Fruit fly (Drosophila melanogaster): Measurements from ENCODE around the gene lic.

Gene lic

dm6 chrX:13099919-13100318, 9.0 kb downstream of the lic start (continued):
- TF ChIP-seq en (GFP tag; optimal IDR thresholded peaks at IDR 0.05) (no peak), mirr (GFP tag; optimal IDR thresholded peaks at IDR 0.05) (peak; percentile 59), pros (GFP tag; optimal IDR thresholded peaks at IDR 0.05) (no peak), gt (GFP tag; IDR thresholded peaks at IDR 0.05) (0 out of 2 replicates have a peak, but pooled peaks have one; percentile 46), CG15696 (tag; optimal IDR thresholded peaks at IDR 0.05) (peak; percentile 30), Oaz (GFP tag; IDR thresholded peaks at IDR 0.05) (peak; percentile 75), CG6175 (GFP tag; IDR thresholded peaks at IDR 0.05) (peak; percentile 77), CG31441 (GFP tag; IDR thresholded peaks at IDR 0.05) (peak; percentile 81), Nf-YB (GFP tag; optimal IDR thresholded peaks at IDR 0.05) (peak; percentile 50), CG17361 (GFP tag; IDR thresholded peaks at IDR 0.05) (peak; percentile 79), CG3065 (GFP tag; optimal IDR thresholded peaks at IDR 0.05) (no peak), B-H2 (GFP tag; optimal IDR thresholded peaks at IDR 0.05) (peak; percentile 76), nau (GFP tag; optimal IDR thresholded peaks at IDR 0.05) (peak; percentile 51), wdn (GFP tag; IDR thresholded peaks at IDR 0.05) (peak; percentile 77), Adf1 (GFP tag; IDR thresholded peaks at IDR 0.05) (peak; percentile 41; the same call in 1 of the 2 replicates), NfI (GFP tag; optimal IDR thresholded peaks at IDR 0.05) (peak; percentile 86), ATbp (GFP tag; optimal IDR thresholded peaks at IDR 0.05) (peak; percentile 66), BEAF-32 (GFP tag; optimal IDR thresholded peaks at IDR 0.05) (no peak), dati (GFP tag; IDR thresholded peaks at IDR 0.05) (peak; percentile 63), D19B (GFP tag; optimal IDR thresholded peaks at IDR 0.05) (peak; percentile 59), Lhr (GFP tag; optimal IDR thresholded peaks at IDR 0.05) (peak; percentile 3), Abd-B (GFP tag; optimal IDR thresholded peaks at IDR 0.05) (peak; percentile 78), tin (GFP tag; optimal IDR thresholded peaks at IDR 0.05) (peak; percentile 59), org-1 (GFP tag; optimal IDR thresholded peaks at IDR 0.05) (peak; percentile 67), CG15514 (GFP tag; optimal IDR thresholded peaks at IDR 0.05) (peak; percentile 80), pnt (GFP tag; optimal IDR thresholded peaks at IDR 0.05) (no peak), sens (GFP tag) (peak; percentile 75), CG16815 (GFP tag; optimal IDR thresholded peaks at IDR 0.05) (peak; percentile 51), CG10431 (GFP tag; optimal IDR thresholded peaks at IDR 0.05) (no peak), pb (GFP tag; optimal IDR thresholded peaks at IDR 0.05) (no peak), CG9437 (GFP tag; optimal IDR thresholded peaks at IDR 0.05) (peak; percentile 51), Dbx (GFP tag; IDR thresholded peaks at IDR 0.05) (peak; percentile 86), CG10209 (GFP tag; optimal IDR thresholded peaks at IDR 0.05) (peak; percentile 83), HmgD (GFP tag; optimal IDR thresholded peaks at IDR 0.05) (no peak), CG12104 (GFP tag; optimal IDR thresholded peaks at IDR 0.05) (peak; percentile 46), sob (GFP tag; IDR thresholded peaks at IDR 0.05) (peak; percentile 92), H2.0 (GFP tag; IDR thresholded peaks at IDR 0.05) (peak; percentile 90), Spps (tag; optimal IDR thresholded peaks at IDR 0.05) (peak; percentile 39), CG12744 (GFP tag; optimal IDR thresholded peaks at IDR 0.05) (no peak), Side (GFP tag; optimal IDR thresholded peaks at IDR 0.05) (no peak), CG34422 (GFP tag; IDR thresholded peaks at IDR 0.05) (peak; percentile 92), CG1233 (GFP tag; optimal IDR thresholded peaks at IDR 0.05) (peak; percentile 72), CG18599 (GFP tag; optimal IDR thresholded peaks at IDR 0.05) (peak; percentile 89), CG11456 (GFP tag; IDR thresholded peaks at IDR 0.05) (peak; percentile 91), phol (tag; optimal IDR thresholded peaks at IDR 0.05) (peak; percentile 72), CG11695 (GFP tag; IDR thresholded peaks at IDR 0.05) (peak; percentile 90), CG17359 (tag; optimal IDR thresholded peaks at IDR 0.05) (peak; percentile 85), mld (GFP tag; IDR thresholded peaks at IDR 0.05; ENCODE audit: partially characterized antibody) (no peak), CG18619 (GFP tag; optimal IDR thresholded peaks at IDR 0.05) (peak; percentile 71), Nf-YA (GFP tag; IDR thresholded peaks at IDR 0.05) (peak; percentile 69), ci (GFP tag; IDR thresholded peaks at IDR 0.05) (peak; percentile 88)

Data from whole organism, embryonic.